Worm (Caenorhabditis elegans): ENCODE data around the gene epg-4.
A peak's percentile ranks its signal among the peaks of the same experiment; 100 is the strongest.

epg-4 gene

DNA sequence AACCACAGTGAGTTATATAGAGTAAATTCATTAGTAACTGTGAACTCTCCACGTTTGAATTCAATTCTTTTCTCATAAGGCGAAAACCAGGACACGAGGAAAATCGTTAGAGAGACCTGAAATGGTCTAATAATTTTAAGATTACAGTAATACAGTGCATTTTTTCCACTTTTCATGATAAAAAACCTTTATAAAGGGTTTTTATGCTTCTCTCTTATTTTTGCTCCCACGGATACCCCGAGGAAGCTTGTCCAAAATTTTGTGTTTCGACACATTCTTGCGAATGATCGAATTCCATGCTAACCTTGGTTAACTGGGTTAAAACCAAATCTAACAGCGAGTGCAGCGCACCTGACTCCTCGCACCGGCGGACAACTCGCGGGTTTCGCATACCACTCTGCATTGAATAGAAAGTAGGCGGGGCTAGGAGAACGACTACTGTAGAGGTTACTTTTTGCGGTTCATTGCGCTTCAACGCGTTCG lies 41.7 kb upstream of the epg-4 start:
- TF ChIP-seq ceh-83 (GFP tag; optimal IDR thresholded peaks at IDR 0.05) (peak; percentile 74), unc-39 (tag; optimal IDR thresholded peaks at IDR 0.05) (no peak)

DNA sequence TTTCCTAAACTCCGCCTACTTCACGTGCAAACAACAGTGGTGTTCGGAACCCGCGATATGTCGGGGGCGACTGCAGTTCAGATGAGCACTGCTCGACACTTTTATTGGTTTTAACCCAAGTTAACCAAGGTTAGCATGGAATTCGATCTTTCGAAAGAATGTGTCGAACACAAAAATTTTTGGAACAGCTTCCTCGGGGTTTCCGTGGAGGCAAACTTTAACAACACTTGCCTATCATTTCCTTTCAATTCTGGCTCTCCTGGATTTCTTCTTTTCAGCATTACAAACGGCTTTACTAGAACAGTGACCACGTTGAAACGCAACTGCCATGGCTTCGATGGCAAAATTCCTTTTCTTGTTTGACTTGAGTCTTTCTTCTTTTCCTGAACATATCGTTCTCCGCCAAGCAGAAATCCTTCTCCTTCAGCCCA lies 40.7 kb upstream of the epg-4 start:
- TF ChIP-seq M03D4.4 (tag; optimal IDR thresholded peaks at IDR 0.05) (no peak), sem-2 (GFP tag; optimal IDR thresholded peaks at IDR 0.05) (no peak), flh-1 (GFP tag; optimal IDR thresholded peaks at IDR 0.05) (no peak), ceh-83 (GFP tag; optimal IDR thresholded peaks at IDR 0.05) (no peak), hlh-1 (tag; optimal IDR thresholded peaks at IDR 0.05) (peak; percentile 19)

DNA sequence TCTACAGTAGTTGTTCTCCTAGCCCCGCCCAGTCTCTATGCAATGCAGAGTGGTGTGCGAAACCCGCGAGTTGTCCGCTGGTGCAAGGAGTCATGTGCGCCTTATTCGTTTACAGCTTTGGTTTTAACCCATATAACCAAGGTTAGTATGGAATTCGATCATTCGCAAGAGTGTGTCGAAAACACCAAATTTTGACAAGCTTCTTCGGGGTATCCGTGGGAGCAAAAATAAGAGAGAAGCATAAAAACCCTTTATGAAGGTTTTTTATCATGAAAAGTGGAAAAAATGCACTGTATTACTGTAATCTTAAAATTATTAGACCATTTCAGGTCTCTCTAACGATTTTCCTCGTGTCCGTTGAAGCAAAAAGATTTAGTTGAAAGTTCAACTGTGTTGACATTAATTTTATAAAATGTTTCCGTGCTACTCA lies 39.8 kb upstream of the epg-4 start:
- TF ChIP-seq lin-13 (tag; optimal IDR thresholded peaks at IDR 0.05) = no peak
- peak; percentile 5 for TF ChIP-seq ces-1 (GFP tag; optimal IDR thresholded peaks at IDR 0.05)

DNA sequence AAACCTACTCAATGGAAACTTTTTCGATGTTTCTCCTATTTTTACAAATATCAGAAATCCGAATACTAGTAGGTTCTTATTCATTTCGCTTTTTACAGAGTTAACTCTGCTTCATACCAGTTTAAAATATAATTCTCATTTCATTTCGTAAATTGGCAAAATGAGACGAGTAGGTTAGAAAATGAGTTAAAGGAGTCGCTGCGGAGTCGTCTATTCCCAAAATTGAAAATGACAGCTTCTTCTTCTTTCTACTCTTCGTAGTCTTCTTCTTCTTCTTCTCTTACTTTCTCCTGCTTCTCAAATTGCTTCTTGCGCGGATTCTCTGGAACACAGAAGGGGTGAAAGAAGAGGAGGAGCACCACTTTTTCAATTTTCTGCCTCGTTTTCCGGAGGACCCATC lies 37.2 kb upstream of the epg-4 start, which contains the start of gene glr-2:
Gene glr-2 (minus strand): TSS at position 211 of the 400 bp plus-strand sequence.
- TF ChIP-seq mep-1 (tag; optimal IDR thresholded peaks at IDR 0.05) (no peak), mls-2 (tag; optimal IDR thresholded peaks at IDR 0.05) (no peak), sptf-1 (tag; optimal IDR thresholded peaks at IDR 0.05) (no peak), ces-1 (GFP tag; optimal IDR thresholded peaks at IDR 0.05) (peak; percentile 72)

DNA sequence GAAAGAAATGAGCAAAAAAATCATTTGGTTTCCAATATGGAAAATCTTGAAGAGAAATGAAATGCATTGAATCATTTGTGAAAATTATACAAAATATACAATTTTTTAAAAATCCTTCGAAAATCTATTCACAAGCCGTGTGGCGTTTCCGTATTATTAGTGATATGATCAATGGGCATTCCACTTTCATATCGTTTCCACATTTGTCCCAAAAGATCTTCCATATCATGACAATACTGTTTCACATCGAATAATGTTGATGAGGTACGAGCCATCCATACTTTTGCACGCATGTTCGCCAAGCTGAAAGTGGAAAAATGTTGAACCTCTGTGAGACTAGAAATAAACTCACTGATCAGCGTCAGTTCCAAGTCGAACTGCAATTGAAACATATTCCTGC lies 35.6 kb upstream of the epg-4 start:
- no peak for TF ChIP-seq ceh-83 (GFP tag; optimal IDR thresholded peaks at IDR 0.05)
- TF ChIP-seq M03D4.4 (tag; optimal IDR thresholded peaks at IDR 0.05) = no peak
- no peak for TF ChIP-seq unc-120 (tag; optimal IDR thresholded peaks at IDR 0.05; ENCODE audit: poor library complexity, severe bottlenecking)
- no peak for TF ChIP-seq cnd-1 (tag; optimal IDR thresholded peaks at IDR 0.05)
- no peak for TF ChIP-seq ceh-39 (tag; optimal IDR thresholded peaks at IDR 0.05)

DNA sequence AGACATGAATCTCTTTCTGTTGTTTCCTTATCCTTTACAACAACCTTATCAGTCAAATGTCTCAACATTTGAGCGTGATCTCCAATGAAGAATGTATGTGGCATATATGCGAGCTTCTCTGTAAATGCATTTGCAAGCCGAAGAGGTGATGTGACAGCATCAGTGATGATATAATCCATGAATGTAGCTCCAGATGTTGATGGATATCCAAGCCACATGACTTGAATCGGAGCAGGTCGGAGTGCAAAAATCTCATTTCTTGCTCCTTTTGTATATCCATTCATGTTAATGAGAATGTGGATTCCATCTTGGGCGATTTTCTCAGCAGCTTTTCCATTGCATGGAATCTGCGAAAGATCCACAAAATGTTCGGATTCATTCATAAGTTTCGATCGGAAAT lies 33.8 kb upstream of the epg-4 start:
- TF ChIP-seq unc-120 (tag; optimal IDR thresholded peaks at IDR 0.05; ENCODE audit: poor library complexity, severe bottlenecking) (no peak), nhr-237 (tag; optimal IDR thresholded peaks at IDR 0.05) (no peak), nhr-76 (tag; optimal IDR thresholded peaks at IDR 0.05) (no peak), nhr-28 (tag; optimal IDR thresholded peaks at IDR 0.05) (no peak), unc-62 (GFP tag; optimal IDR thresholded peaks at IDR 0.05) (no peak), sem-2 (GFP tag; optimal IDR thresholded peaks at IDR 0.05) (no peak), blmp-1 (tag; optimal IDR thresholded peaks at IDR 0.05) (no peak), mep-1 (tag; optimal IDR thresholded peaks at IDR 0.05) (no peak), ceh-83 (GFP tag; optimal IDR thresholded peaks at IDR 0.05) (no peak), nhr-2 (tag; optimal IDR thresholded peaks at IDR 0.05) (no peak), ham-2 (GFP tag; optimal IDR thresholded peaks at IDR 0.05) (no peak)

DNA sequence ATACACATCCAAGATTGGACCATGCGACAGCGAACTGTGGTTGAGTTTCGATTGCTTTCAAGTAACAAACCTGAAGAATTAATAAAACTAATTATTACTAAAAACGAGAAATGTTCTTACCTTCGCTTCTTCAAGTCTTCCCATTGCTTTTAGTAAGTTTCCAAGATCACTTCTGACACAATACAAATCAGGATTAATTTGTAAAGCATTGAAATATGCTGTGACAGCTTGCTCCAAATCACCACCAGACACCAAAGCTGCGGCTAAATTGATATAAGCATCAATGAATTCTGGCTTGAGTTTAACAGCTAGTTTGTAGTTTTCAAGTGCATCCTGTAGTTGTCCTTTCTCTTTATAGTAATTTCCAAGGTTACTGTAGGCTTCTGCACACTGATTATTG lies 31.8 kb upstream of the epg-4 start:
- TF ChIP-seq mep-1 (tag; optimal IDR thresholded peaks at IDR 0.05) (no peak), unc-62 (GFP tag; optimal IDR thresholded peaks at IDR 0.05) (no peak), sem-2 (GFP tag; optimal IDR thresholded peaks at IDR 0.05) (no peak), ham-2 (GFP tag; optimal IDR thresholded peaks at IDR 0.05) (no peak), drap-1 (GFP tag; optimal IDR thresholded peaks at IDR 0.05) (no peak), cnd-1 (tag; optimal IDR thresholded peaks at IDR 0.05) (no peak), lin-32 (GFP tag; optimal IDR thresholded peaks at IDR 0.05) (no peak), pha-4 (tag; optimal IDR thresholded peaks at IDR 0.05) (no peak), M03D4.4 (tag; optimal IDR thresholded peaks at IDR 0.05) (no peak), ztf-11 (tag; optimal IDR thresholded peaks at IDR 0.05) (no peak), unc-39 (tag; optimal IDR thresholded peaks at IDR 0.05) (no peak), unc-120 (tag; optimal IDR thresholded peaks at IDR 0.05; ENCODE audit: poor library complexity, severe bottlenecking) (no peak), nhr-76 (tag; optimal IDR thresholded peaks at IDR 0.05) (no peak), nhr-237 (tag; optimal IDR thresholded peaks at IDR 0.05) (no peak), mls-2 (tag; optimal IDR thresholded peaks at IDR 0.05) (no peak), bed-3 (GFP tag; optimal IDR thresholded peaks at IDR 0.05) (no peak)
